Worm (Caenorhabditis elegans) whole organism, young adult: ENCODE data around the gene C08E3.13.

ENCODE experiments used
- B0019.2 ChIP-seq: fragments of 200-800 bp; sonication (Bioruptor generic); conservative IDR thresholded peaks from 2 replicates; pipeline ENCODE4 v1.3.6; 2022; ENCODE audit warnings: missing genetic modification reagents, missing genetic modification characterization, missing compliant biosample characterization
- B0261.1 ChIP-seq: sonication (generic microtip); optimal IDR thresholded peaks from 2 replicates; lab custom pipeline; 2016; ENCODE audit warnings: mild to moderate bottlenecking, missing genetic modification characterization, moderate library complexity, missing compliant biosample characterization
- C06A6.2 ChIP-seq: fragments of 200-800 bp; sonication (Bioruptor generic); conservative IDR thresholded peaks from 2 replicates; pipeline ENCODE4 v1.3.6; 2022; ENCODE audit warnings: missing genetic modification characterization, missing compliant biosample characterization
- F57A8.1 ChIP-seq: fragments of 200-800 bp; sonication (Bioruptor generic); optimal IDR thresholded peaks from 2 replicates; lab custom pipeline; 2018; ENCODE audit warnings: mild to moderate bottlenecking, missing genetic modification characterization, moderate library complexity, missing compliant biosample characterization
- T26A5.8 ChIP-seq: sonication (generic microtip); optimal IDR thresholded peaks from 2 replicates; lab custom pipeline; 2016; ENCODE audit warnings: missing genetic modification characterization, missing compliant biosample characterization
- Y53F4B.3 ChIP-seq: fragments of 200-800 bp; sonication (Bioruptor generic); IDR thresholded peaks from 2 replicates; pipeline ENCODE4 v1.3.6; 2022; ENCODE audit warnings: missing genetic modification reagents, missing genetic modification characterization, missing compliant biosample characterization
- Y53G8AR.9 ChIP-seq: fragments of 200-800 bp; sonication (Bioruptor generic); conservative IDR thresholded peaks from 2 replicates; pipeline ENCODE4 v1.3.6; 2022; ENCODE audit warnings: missing genetic modification reagents, missing genetic modification characterization, missing compliant biosample characterization
- Y95B8A.8 ChIP-seq: fragments of 200-800 bp; sonication (Bioruptor generic); IDR thresholded peaks from 2 replicates; pipeline ENCODE4 v1.3.6; 2022; ENCODE audit warnings: missing genetic modification reagents, missing genetic modification characterization, missing compliant biosample characterization
- ama-1 ChIP-seq, 3 experiments: fragments of 150-350 bp in 1 of 3; sonication (generic microtip) in 2 of 3; optimal IDR thresholded peaks; 2 replicates each; lab custom pipeline; 2014 to 2018; ENCODE audit warnings: missing biosample characterization in 2 of 3, missing genetic modification characterization in 2 of 3, missing genetic modification reagents in 2 of 3
- athp-1 ChIP-seq: sonication (generic microtip); optimal IDR thresholded peaks from 2 replicates; lab custom pipeline; 2017; ENCODE audit warnings: mild to moderate bottlenecking, missing genetic modification characterization, missing compliant biosample characterization
- attf-3 ChIP-seq: fragments of 200-800 bp; sonication (Bioruptor generic); conservative IDR thresholded peaks from 2 replicates; pipeline ENCODE4 v1.3.6; 2022; ENCODE audit warnings: missing genetic modification reagents, missing genetic modification characterization, missing compliant biosample characterization
- bed-2 ChIP-seq: fragments of 200-800 bp; sonication (Bioruptor generic); IDR thresholded peaks from 2 replicates; pipeline ENCODE4 v1.3.6; 2022; ENCODE audit warnings: missing genetic modification reagents, missing genetic modification characterization, missing compliant biosample characterization
- ccch-3 ChIP-seq: fragments of 200-800 bp; sonication (Bioruptor generic); optimal IDR thresholded peaks from 2 replicates; lab custom pipeline; 2018; ENCODE audit warnings: mild to moderate bottlenecking, missing genetic modification characterization, missing compliant biosample characterization
- ceh-100 ChIP-seq: fragments of 200-800 bp; sonication (Bioruptor generic); IDR thresholded peaks from 2 replicates; pipeline ENCODE4 v1.3.6; 2022; ENCODE audit warnings: missing genetic modification reagents, missing genetic modification characterization, missing compliant biosample characterization
- ceh-79 ChIP-seq: sonication (generic microtip); optimal IDR thresholded peaks from 2 replicates; lab custom pipeline; 2017; ENCODE audit warnings: mild to moderate bottlenecking, missing genetic modification characterization, missing compliant biosample characterization
- chd-7 ChIP-seq: sonication (generic microtip); optimal IDR thresholded peaks from 2 replicates; lab custom pipeline; 2016; ENCODE audit warnings: mild to moderate bottlenecking, missing genetic modification characterization, moderate library complexity, missing compliant biosample characterization
- dpff-1 ChIP-seq: sonication (generic microtip); optimal IDR thresholded peaks from 2 replicates; lab custom pipeline; 2017; ENCODE audit warnings: mild to moderate bottlenecking, missing genetic modification characterization, missing compliant biosample characterization
- egl-18 ChIP-seq: fragments of 200-800 bp; sonication (Bioruptor generic); IDR thresholded peaks from 2 replicates; pipeline ENCODE4 v1.3.6; 2022; ENCODE audit warnings: missing genetic modification reagents, missing genetic modification characterization, missing compliant biosample characterization
- egl-44 ChIP-seq: fragments of 200-800 bp; sonication (Bioruptor generic); IDR thresholded peaks from 2 replicates; pipeline ENCODE4 v1.3.6; 2022; ENCODE audit warnings: missing genetic modification reagents, missing genetic modification characterization, missing compliant biosample characterization
- fkh-3 ChIP-seq: sonication (generic microtip); optimal IDR thresholded peaks from 2 replicates; lab custom pipeline; 2016; ENCODE audit warnings: mild to moderate bottlenecking, missing genetic modification characterization, missing compliant biosample characterization
- lag-1 ChIP-seq: fragments of 200-800 bp; sonication (Bioruptor generic); IDR thresholded peaks from 2 replicates; pipeline ENCODE4 v1.3.6; 2022; ENCODE audit warnings: missing genetic modification reagents, missing genetic modification characterization, missing compliant biosample characterization
- let-526 ChIP-seq: fragments of 200-800 bp; sonication (Bioruptor generic); IDR thresholded peaks from 2 replicates; pipeline ENCODE4 v1.3.6; 2022; ENCODE audit warnings: missing genetic modification reagents, missing genetic modification characterization, missing compliant biosample characterization
- let-607 ChIP-seq, 2 experiments: fragments of 200-800 bp in 1 of 2; sonication (Bioruptor generic) in 1 of 2; sonication (generic microtip) in 1 of 2; optimal IDR thresholded peaks; 2 replicates each; lab custom pipeline; 2016 to 2018; ENCODE audit warnings: mild to moderate bottlenecking in 2 of 2, missing compliant biosample characterization in 2 of 2, missing genetic modification characterization in 2 of 2, moderate library complexity in 2 of 2, missing genotype in 1 of 2
- lin-26 ChIP-seq: fragments of 200-800 bp; sonication (Bioruptor generic); IDR thresholded peaks from 2 replicates; pipeline ENCODE4 v1.3.6; 2022; ENCODE audit warnings: missing genetic modification reagents, missing genetic modification characterization, missing compliant biosample characterization
- lin-40 ChIP-seq: sonication (generic microtip); optimal IDR thresholded peaks from 2 replicates; lab custom pipeline; 2016; ENCODE audit warnings: missing genetic modification characterization, mild to moderate bottlenecking, missing compliant biosample characterization, missing genotype, missing genetic modification reagents
- lin-54 ChIP-seq: fragments of 200-800 bp; sonication (Bioruptor generic); optimal IDR thresholded peaks from 2 replicates; lab custom pipeline; 2018; ENCODE audit warnings: mild to moderate bottlenecking, missing genetic modification characterization, missing compliant biosample characterization
- lsy-27 ChIP-seq: sonication (generic microtip); optimal IDR thresholded peaks from 2 replicates; lab custom pipeline; 2017; ENCODE audit warnings: missing genetic modification characterization, mild to moderate bottlenecking, missing compliant biosample characterization, antibody characterized with exemption, missing genotype, borderline replicate concordance; ENCODE audit not compliant: insufficient read depth
- mes-4 ChIP-seq: sonication (generic microtip); optimal IDR thresholded peaks from 2 replicates; lab custom pipeline; 2016; ENCODE audit warnings: missing genotype, missing genetic modification characterization, missing compliant biosample characterization
- nfya-2 ChIP-seq: fragments of 200-800 bp; sonication (Bioruptor generic); IDR thresholded peaks from 2 replicates; pipeline ENCODE4 v1.3.6; 2022; ENCODE audit warnings: missing genetic modification reagents, missing genetic modification characterization, missing compliant biosample characterization
- nhr-179 ChIP-seq: sonication (generic microtip); optimal IDR thresholded peaks from 2 replicates; lab custom pipeline; 2016; ENCODE audit warnings: mild to moderate bottlenecking, missing genetic modification characterization, missing compliant biosample characterization
- nhr-27 ChIP-seq: fragments of 200-800 bp; sonication (Bioruptor generic); optimal IDR thresholded peaks from 2 replicates; lab custom pipeline; 2018; ENCODE audit warnings: mild to moderate bottlenecking, missing genetic modification characterization, moderate library complexity, missing compliant biosample characterization
- nhr-80 ChIP-seq: sonication (generic microtip); optimal IDR thresholded peaks from 2 replicates; lab custom pipeline; 2016; ENCODE audit warnings: missing genetic modification characterization, missing compliant biosample characterization
- pbrm-1 ChIP-seq: fragments of 200-800 bp; sonication (Bioruptor generic); IDR thresholded peaks from 2 replicates; pipeline ENCODE4 v1.3.6; 2022; ENCODE audit warnings: missing genetic modification reagents, missing genetic modification characterization, missing compliant biosample characterization
- rcor-1 ChIP-seq: fragments of 200-800 bp; sonication (Bioruptor generic); IDR thresholded peaks from 2 replicates; pipeline ENCODE4 v1.3.6; 2022; ENCODE audit warnings: missing genetic modification reagents, missing genetic modification characterization, missing compliant biosample characterization
- rpc-1 ChIP-seq, 2 experiments: fragments of 150-350 bp in 1 of 2; sonication (generic microtip) in 1 of 2; optimal IDR thresholded peaks; 2 replicates each; lab custom pipeline; 2014 to 2018; ENCODE audit warnings: missing biosample characterization in 1 of 2, missing genetic modification characterization in 1 of 2, missing genetic modification reagents in 1 of 2, missing genotype in 1 of 2
- snpc-1.3 ChIP-seq: sonication (generic microtip); optimal IDR thresholded peaks from 2 replicates; lab custom pipeline; 2017; ENCODE audit warnings: missing genetic modification characterization, mild to moderate bottlenecking, missing compliant biosample characterization, antibody characterized with exemption, moderate library complexity, missing genotype, missing genetic modification reagents; ENCODE audit not compliant: insufficient read depth
- snpc-3.4 ChIP-seq: sonication (generic microtip); optimal IDR thresholded peaks from 2 replicates; lab custom pipeline; 2017; ENCODE audit warnings: missing genetic modification characterization, mild to moderate bottlenecking, missing compliant biosample characterization, antibody characterized with exemption, moderate library complexity, missing genotype, missing genetic modification reagents
- tbp1 ChIP-seq: fragments of 200-800 bp; sonication (Bioruptor generic); optimal IDR thresholded peaks from 2 replicates; lab custom pipeline; 2018; ENCODE audit warnings: mild to moderate bottlenecking, missing genetic modification characterization, missing compliant biosample characterization
- tlf-1 ChIP-seq: fragments of 200-800 bp; sonication (Bioruptor generic); optimal IDR thresholded peaks from 2 replicates; lab custom pipeline; 2018; ENCODE audit warnings: mild to moderate bottlenecking, missing genetic modification characterization, missing compliant biosample characterization
- zim-3 ChIP-seq: sonication (generic microtip); optimal IDR thresholded peaks from 2 replicates; lab custom pipeline; 2017; ENCODE audit warnings: mild to moderate bottlenecking, missing genetic modification characterization, moderate library complexity, missing compliant biosample characterization
- ztf-18 ChIP-seq: sonication (generic microtip); optimal IDR thresholded peaks from 2 replicates; lab custom pipeline; 2016; ENCODE audit warnings: missing genotype, mild to moderate bottlenecking, missing genetic modification characterization, missing compliant biosample characterization
- ztf-25 ChIP-seq: fragments of 200-800 bp; sonication (Bioruptor generic); IDR thresholded peaks from 2 replicates; pipeline ENCODE4 v1.3.6; 2022; ENCODE audit warnings: missing genetic modification reagents, missing genetic modification characterization, missing compliant biosample characterization
- ztf-3 ChIP-seq: fragments of 200-800 bp; sonication (Bioruptor generic); optimal IDR thresholded peaks from 2 replicates; lab custom pipeline; 2018; ENCODE audit warnings: mild to moderate bottlenecking, missing genetic modification characterization, missing compliant biosample characterization
- ztf-6 ChIP-seq: fragments of 200-800 bp; sonication (Bioruptor generic); IDR thresholded peaks from 2 replicates; pipeline ENCODE4 v1.3.6; 2022; ENCODE audit warnings: missing genetic modification reagents, missing genetic modification characterization, missing compliant biosample characterization

C08E3.13 gene

ce11 chrII:1600661-1601060 is 31.5 kb downstream of the C08E3.13 start, which contains the start of gene bath-26:
bath-26 (minus strand) TSS chrII:1600761.
- TF ChIP-seq C06A6.2 (GFP tag; lab: Robert Waterston, UW) (no peak), ceh-100 (GFP tag; lab: Robert Waterston, UW) (no peak), let-526 (no peak), B0019.2 (GFP tag; lab: Robert Waterston, UW) (no peak), nfya-2 (GFP tag; lab: Robert Waterston, UW) (no peak), let-607 (tag; optimal IDR thresholded peaks at IDR 0.05; lab: Kevin White, UChicago) (no peak), attf-3 (no peak), Y95B8A.8 (GFP tag; lab: Robert Waterston, UW) (no peak), F57A8.1 (GFP tag; lab: Kevin White, UChicago) (no peak), Y53F4B.3 (GFP tag; lab: Robert Waterston, UW) (no peak), Y53G8AR.9 (GFP tag; lab: Robert Waterston, UW) (no peak), nhr-27 (tag; lab: Kevin White, UChicago) (no peak), lag-1 (no peak), snpc-1.3 (tag; lab: Kevin White, UChicago) (no peak), egl-44 (GFP tag; lab: Robert Waterston, UW) (no peak), egl-18 (GFP tag; lab: Robert Waterston, UW) (no peak)
- TF ChIP-seq, all 124 proteins: peak for 0

ce11 chrII:1597101-1598088 is 34.7 kb downstream of the C08E3.13 start, which contains the start of gene bath-46:
bath-46 (plus strand) TSS chrII:1597906.
- TF ChIP-seq lsy-27 (tag; lab: Kevin White, UChicago), result no peak
- TF ChIP-seq ztf-18 (tag; lab: Kevin White, UChicago), result no peak
- 0 out of 2 replicates have a peak, but pooled peaks have one; percentile 46 for TF ChIP-seq Y95B8A.8 (GFP tag; lab: Robert Waterston, UW)
- no peak for TF ChIP-seq mes-4 (tag; lab: Kevin White, UChicago)
- peak; percentile 59 for TF ChIP-seq B0261.1 (tag; lab: Kevin White, UChicago)
- peak; percentile 11 for TF ChIP-seq rpc-1 (optimal IDR thresholded peaks at IDR 0.05; lab: Kevin White, UChicago)
- peak; percentile 61 for TF ChIP-seq rpc-1 (tag; optimal IDR thresholded peaks at IDR 0.05; lab: Kevin White, UChicago)
- TF ChIP-seq zim-3, result no peak
- no peak for TF ChIP-seq ztf-3 (GFP tag; lab: Kevin White, UChicago)
- 0 out of 2 replicates have a peak, but pooled peaks have one; percentile 8 for TF ChIP-seq rcor-1 (GFP tag; lab: Robert Waterston, UW)
- no peak for TF ChIP-seq athp-1 (tag; lab: Kevin White, UChicago)
- no peak for TF ChIP-seq nhr-179
- no peak for TF ChIP-seq bed-2
- TF ChIP-seq ama-1 (optimal IDR thresholded peaks at IDR 0.05; lab: Kevin White, UChicago), result no peak
- TF ChIP-seq ama-1 (GFP tag; optimal IDR thresholded peaks at IDR 0.05; lab: Kevin White, UChicago), result no peak
- TF ChIP-seq ceh-79 (tag; lab: Kevin White, UChicago), result no peak
- peak; percentile 77 for TF ChIP-seq lin-26 (GFP tag; lab: Robert Waterston, UW)
- no peak for TF ChIP-seq pbrm-1 (GFP tag; lab: Robert Waterston, UW)
- peak; percentile 84 for TF ChIP-seq tbp1
- TF ChIP-seq ztf-25 (GFP tag; lab: Robert Waterston, UW), result 0 out of 2 replicates have a peak, but pooled peaks have one; percentile 69
- TF ChIP-seq snpc-3.4, result no peak
- no peak for TF ChIP-seq chd-7 (tag; lab: Kevin White, UChicago)
- no peak for TF ChIP-seq lin-40 (tag; lab: Kevin White, UChicago)
- peak; percentile 38 for TF ChIP-seq nhr-80 (tag; lab: Kevin White, UChicago)
- no peak for TF ChIP-seq lin-54 (GFP tag; lab: Kevin White, UChicago)
- no peak for TF ChIP-seq T26A5.8 (tag; lab: Kevin White, UChicago)
- no peak for TF ChIP-seq fkh-3 (tag; lab: Kevin White, UChicago)
- TF ChIP-seq nhr-27 (tag; lab: Kevin White, UChicago), result no peak
- TF ChIP-seq ccch-3 (GFP tag; lab: Kevin White, UChicago), result no peak
- TF ChIP-seq ztf-6 (GFP tag; lab: Robert Waterston, UW), result no peak
- no peak for TF ChIP-seq tlf-1 (GFP tag; lab: Kevin White, UChicago)
- no peak for TF ChIP-seq dpff-1 (tag; lab: Kevin White, UChicago)
